Worm (Caenorhabditis elegans) whole organism, L4 larva: ENCODE data around the gene seb-3.

Experiments used
- lin-13 ChIP-seq: fragments of 150-350 bp; optimal IDR thresholded peaks from 2 replicates; lab custom pipeline; 2014; ENCODE audit warnings: missing biosample characterization, missing genetic modification reagents, missing genetic modification characterization
- lin-15B ChIP-seq: fragments of 150-350 bp; sonication (generic microtip); optimal IDR thresholded peaks from 3 replicates; lab custom pipeline; 2014; ENCODE audit warnings: missing biosample characterization, missing genetic modification characterization
- mdl-1 ChIP-seq, 2 experiments: fragments of 150-350 bp in 1 of 2; sonication (generic microtip) in 1 of 2; optimal IDR thresholded peaks; 2 replicates each; lab custom pipeline; 2014 to 2017; ENCODE audit warnings: missing biosample characterization in 2 of 2, missing genetic modification characterization in 2 of 2
- ztf-11 ChIP-seq: fragments of 150-350 bp; optimal IDR thresholded peaks from 2 replicates; lab custom pipeline; 2014; ENCODE audit warnings: missing biosample characterization, missing genetic modification characterization

ce11 chrX:15013941-15014453 is 12.1 kb upstream of the seb-3 start:
- no peak for TF ChIP-seq mdl-1 (tag; optimal IDR thresholded peaks at IDR 0.05; lab: Kevin White, UChicago)
- no peak for TF ChIP-seq ztf-11 (tag; lab: Kevin White, UChicago)
- no peak for TF ChIP-seq lin-15B (tag; lab: Kevin White, UChicago)
- TF ChIP-seq lin-13 (GFP tag; lab: Kevin White, UChicago), result no peak
